Worm (Caenorhabditis elegans): ENCODE results near the gene cogc-8.

Gene cogc-8

DNA sequence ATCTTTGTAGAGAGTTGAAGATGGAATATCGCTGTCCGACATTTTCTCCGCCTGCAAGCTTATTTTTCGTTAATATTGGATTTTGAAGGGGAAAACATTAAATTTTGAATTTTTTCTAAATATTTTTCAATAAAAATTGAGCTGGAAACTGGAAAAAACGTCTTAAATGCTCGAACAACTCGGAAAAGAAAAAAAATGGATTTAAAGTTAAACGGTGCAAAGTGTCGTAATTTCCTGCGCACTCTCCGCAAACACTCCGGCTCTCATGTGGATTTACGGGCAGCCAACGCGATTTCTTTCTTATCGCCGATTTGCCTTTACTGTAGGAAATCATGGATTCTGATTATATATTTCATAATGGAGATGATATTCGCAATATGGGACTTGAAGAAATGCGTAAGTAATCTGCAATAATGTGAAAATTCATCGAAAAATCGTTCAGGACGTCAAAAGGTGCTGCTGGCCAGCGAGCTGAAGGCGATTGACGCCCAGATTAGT lies at the start of gene cogc-8, which contains the start of gene fnta-1:
cogc-8 (plus strand) TSS at position 195 of the 498 bp plus-strand sequence.
fnta-1 (minus strand) TSS at position 51 of the 498 bp plus-strand sequence.
- TF ChIP-seq dve-1 (tag; optimal IDR thresholded peaks at IDR 0.05; ENCODE audit: insufficient read depth) (peak; percentile 48), ZK546.5 (tag; optimal IDR thresholded peaks at IDR 0.05) (no peak), dpl-1 (GFP tag; optimal IDR thresholded peaks at IDR 0.05) (peak; percentile 49), aha-1 (tag) (peak; percentile 85), mes-2 (tag; optimal IDR thresholded peaks at IDR 0.05; ENCODE audit: poor library complexity, severe bottlenecking) (peak; percentile 62), attf-4 (tag; optimal IDR thresholded peaks at IDR 0.05) (no peak), lsy-2 (tag; optimal IDR thresholded peaks at IDR 0.05) (peak in 1 of 2 experiments; percentile 37), R02D3.7 (tag; optimal IDR thresholded peaks at IDR 0.05) (peak; percentile 88)

DNA sequence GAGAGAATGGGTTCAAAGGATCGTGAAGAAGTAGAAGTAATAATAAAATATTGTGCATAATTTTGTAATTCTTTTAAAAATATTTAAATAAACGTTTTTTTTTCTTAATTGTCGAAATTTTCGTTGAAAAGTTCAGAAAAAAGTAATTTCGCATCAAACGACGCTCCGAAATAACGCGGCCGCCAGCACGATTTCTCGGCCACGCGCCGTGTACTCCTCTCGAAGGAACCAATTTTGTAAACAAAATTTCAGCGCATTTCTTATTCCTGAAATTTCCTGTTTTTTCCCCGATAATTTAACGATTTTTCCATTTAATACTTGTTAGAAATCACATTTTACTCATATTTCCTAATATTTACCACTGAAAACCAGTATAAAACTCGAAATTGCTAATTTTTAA lies 48.2 kb upstream of the cogc-8 start, which contains the start of gene Y38C1AA.12:
Y38C1AA.12 (plus strand) TSS at position 211 of the 400 bp plus-strand sequence.
- TF ChIP-seq F44E2.7 (GFP tag; IDR thresholded peaks at IDR 0.05) = no peak
- TF ChIP-seq F26F4.8 (GFP tag; conservative IDR thresholded peaks at IDR 0.05) = no peak
- peak; percentile 48 for TF ChIP-seq F37D6.2 (tag; optimal IDR thresholded peaks at IDR 0.05)
- peak; percentile 30; the same call in 1 of the 2 replicates for TF ChIP-seq pha-4 (GFP tag; IDR thresholded peaks at IDR 0.05)
- TF ChIP-seq pha-4 (tag; optimal IDR thresholded peaks at IDR 0.05) = no peak
- TF ChIP-seq lin-38 (GFP tag; IDR thresholded peaks at IDR 0.05) = peak; percentile 78
- TF ChIP-seq ceh-82 (tag; optimal IDR thresholded peaks at IDR 0.05) = no peak
- TF ChIP-seq Y48G9A.11 (GFP tag; IDR thresholded peaks at IDR 0.05) = peak; percentile 98
- TF ChIP-seq lin-1 (GFP tag; IDR thresholded peaks at IDR 0.05) = peak; percentile 22; the same call in 1 of the 2 replicates
- TF ChIP-seq ceh-20 (GFP tag; IDR thresholded peaks at IDR 0.05) = no peak
- TF ChIP-seq php-3 (GFP tag; IDR thresholded peaks at IDR 0.05) = no peak; the same call in 1 of the 2 replicates
- TF ChIP-seq daf-16 (GFP tag; optimal IDR thresholded peaks at IDR 0.05) = peak; percentile 51 to 62
- peak; percentile 74 for TF ChIP-seq daf-16 (tag; optimal IDR thresholded peaks at IDR 0.05)
- peak; percentile 75 for TF ChIP-seq dpl-1 (GFP tag; optimal IDR thresholded peaks at IDR 0.05)
- TF ChIP-seq snpc-1.2 (GFP tag; IDR thresholded peaks at IDR 0.05) = no peak
- TF ChIP-seq nhr-76 (tag; optimal IDR thresholded peaks at IDR 0.05) = no peak
- TF ChIP-seq ZK546.5 (tag; optimal IDR thresholded peaks at IDR 0.05) = no peak
- no peak for TF ChIP-seq zfp-2 (tag; optimal IDR thresholded peaks at IDR 0.05)
- no peak for TF ChIP-seq mdl-1 (tag; optimal IDR thresholded peaks at IDR 0.05)
- TF ChIP-seq arid-1 (GFP tag; conservative IDR thresholded peaks at IDR 0.05) = no peak
- TF ChIP-seq madf-9 (GFP tag; conservative IDR thresholded peaks at IDR 0.05) = peak; percentile 67
- TF ChIP-seq cey-2 (tag; optimal IDR thresholded peaks at IDR 0.05; ENCODE audit: borderline replicate concordance, insufficient read depth) = no peak
- peak; percentile 56 for TF ChIP-seq duxl-1 (tag; optimal IDR thresholded peaks at IDR 0.05; ENCODE audit: poor library complexity)
- TF ChIP-seq dmd-9 (GFP tag; IDR thresholded peaks at IDR 0.05) = peak; percentile 91
- TF ChIP-seq daf-8 (GFP tag; IDR thresholded peaks at IDR 0.05) = no peak
- no peak for TF ChIP-seq tag-97 (GFP tag; IDR thresholded peaks at IDR 0.05)
- TF ChIP-seq lin-15B (tag; optimal IDR thresholded peaks at IDR 0.05) = no peak
- TF ChIP-seq rbr-2 (tag; optimal IDR thresholded peaks at IDR 0.05) = peak; percentile 70
- TF ChIP-seq gei-8 (GFP tag; optimal IDR thresholded peaks at IDR 0.05) = no peak
- TF ChIP-seq lin-13 (GFP tag; optimal IDR thresholded peaks at IDR 0.05) = no peak
- TF ChIP-seq unc-130 (GFP tag; optimal IDR thresholded peaks at IDR 0.05) = peak; percentile 90
- no peak for TF ChIP-seq zag-1 (tag; optimal IDR thresholded peaks at IDR 0.05)
- no peak for TF ChIP-seq R02D3.7 (tag; optimal IDR thresholded peaks at IDR 0.05)
- TF ChIP-seq set-16 (GFP tag; IDR thresholded peaks at IDR 0.05) = no peak
- no peak for TF ChIP-seq jun-1 (tag; optimal IDR thresholded peaks at IDR 0.05)
- TF ChIP-seq dve-1 (tag; optimal IDR thresholded peaks at IDR 0.05; ENCODE audit: insufficient read depth) = peak; percentile 57
- TF ChIP-seq aha-1 (tag) = no peak
- TF ChIP-seq mep-1 (tag; optimal IDR thresholded peaks at IDR 0.05) = peak; percentile 66
- TF ChIP-seq fos-1 (tag; optimal IDR thresholded peaks at IDR 0.05) = no peak
- peak; percentile 80 for TF ChIP-seq sdz-12 (GFP tag; optimal IDR thresholded peaks at IDR 0.05)
- no peak for TF ChIP-seq T26A8.4 (GFP tag; IDR thresholded peaks at IDR 0.05)
- TF ChIP-seq T20F7.1 (GFP tag; optimal IDR thresholded peaks at IDR 0.05) = peak; percentile 98
- TF ChIP-seq pqm-1 (tag; optimal IDR thresholded peaks at IDR 0.05) = no peak
- 0 out of 2 replicates have a peak, but pooled peaks have one; percentile 18 for TF ChIP-seq ctbp-1 (GFP tag; IDR thresholded peaks at IDR 0.05)
- TF ChIP-seq ztf-11 (tag; optimal IDR thresholded peaks at IDR 0.05) = no peak
- no peak for TF ChIP-seq nhr-48 (tag; optimal IDR thresholded peaks at IDR 0.05)

Measured in whole organism, L4 larva.